Worm (Caenorhabditis elegans) whole organism, young adult: Measurements from ENCODE around the gene idpp-1.

Experiments used
- Y53G8AR.9 ChIP-seq: fragments of 200-800 bp; sonication (Bioruptor generic); conservative IDR thresholded peaks from 2 replicates; pipeline ENCODE4 v1.3.6; 2022; ENCODE audit warnings: missing genetic modification reagents, missing genetic modification characterization, missing compliant biosample characterization
- attf-5 ChIP-seq: fragments of 200-800 bp; sonication (Bioruptor generic); optimal IDR thresholded peaks from 2 replicates; lab custom pipeline; 2018; ENCODE audit warnings: mild to moderate bottlenecking, missing genetic modification characterization, missing compliant biosample characterization
- ceh-40 ChIP-seq: fragments of 200-800 bp; sonication (Bioruptor generic); IDR thresholded peaks from 2 replicates; pipeline ENCODE4 v1.3.6; 2022; ENCODE audit warnings: missing genetic modification characterization, missing compliant biosample characterization
- dox-1 ChIP-seq: fragments of 200-800 bp; sonication (Bioruptor generic); IDR thresholded peaks from 2 replicates; pipeline ENCODE4 v1.3.6; 2022; ENCODE audit warnings: missing genetic modification reagents, missing genetic modification characterization, missing compliant biosample characterization
- him-1 ChIP-seq: sonication (generic microtip); optimal IDR thresholded peaks from 2 replicates; lab custom pipeline; 2016; ENCODE audit warnings: missing genotype, missing genetic modification reagents, missing genetic modification characterization, missing compliant biosample characterization
- snpc-4 ChIP-seq, 5 experiments: fragments of 150-350 bp in 1 of 5; sonication (generic microtip) in 4 of 5; optimal IDR thresholded peaks; 2 replicates each; lab custom pipeline; 2014 to 2018; ENCODE audit warnings: missing genetic modification characterization in 5 of 5, missing biosample characterization in 3 of 5, antibody characterized with exemption in 2 of 5, mild to moderate bottlenecking in 2 of 5, missing compliant biosample characterization in 2 of 5, missing genotype in 2 of 5, moderate library complexity in 2 of 5, missing genetic modification reagents in 1 of 5

- TF ChIP-seq attf-5 (GFP tag; lab: Kevin White, UChicago) (no peak), dox-1 (GFP tag; lab: Robert Waterston, UW) (no peak), him-1 (tag; lab: Kevin White, UChicago) (no peak), snpc-4 (GFP tag; optimal IDR thresholded peaks at IDR 0.05; lab: Kevin White, UChicago) (no peak), snpc-4 (tag; optimal IDR thresholded peaks at IDR 0.05; lab: Kevin White, UChicago) (no peak), ceh-40 (no peak), Y53G8AR.9 (GFP tag; lab: Robert Waterston, UW) (no peak)
Observed at ce11 chrIII:770958-771357, 30.5 kb downstream of the idpp-1 start, which contains the start of gene tpst-2.
